Worm (Caenorhabditis elegans): Measurements from ENCODE around the gene rpl-36.

The rpl-36 gene

ce11 chrIII:7162065-7162762 lies 17.8 kb upstream of the rpl-36 start, which contains the start of the genes syf-2 and K04G7.1 (continued):
- no peak for TF ChIP-seq lsy-27 (tag; optimal IDR thresholded peaks at IDR 0.05; ENCODE audit: borderline replicate concordance, insufficient read depth)
- TF ChIP-seq Y53F4B.3 (GFP tag; IDR thresholded peaks at IDR 0.05), result no peak
- TF ChIP-seq F49E8.2 (tag; optimal IDR thresholded peaks at IDR 0.05; ENCODE audit: insufficient read depth), result peak; percentile 28
- no peak for TF ChIP-seq bed-1 (GFP tag; IDR thresholded peaks at IDR 0.05)
- TF ChIP-seq lin-26 (GFP tag; IDR thresholded peaks at IDR 0.05), result no peak
- TF ChIP-seq F57A8.1 (GFP tag; optimal IDR thresholded peaks at IDR 0.05), result no peak
- TF ChIP-seq ceh-40 (GFP tag; IDR thresholded peaks at IDR 0.05), result no peak
- peak; percentile 26 for TF ChIP-seq gei-17 (GFP tag; optimal IDR thresholded peaks at IDR 0.05)
- peak; percentile 73; the same call in 1 of the 2 replicates for TF ChIP-seq C06A6.2 (GFP tag; conservative IDR thresholded peaks at IDR 0.05)
- peak; percentile 95 for TF ChIP-seq dox-1 (GFP tag; IDR thresholded peaks at IDR 0.05)
- TF ChIP-seq aptf-2 (GFP tag; conservative IDR thresholded peaks at IDR 0.05), result no peak
- TF ChIP-seq ama-1 (optimal IDR thresholded peaks at IDR 0.05), result no peak
- TF ChIP-seq ama-1 (GFP tag; optimal IDR thresholded peaks at IDR 0.05), result no peak
- no peak for TF ChIP-seq Y67H2A.10 (GFP tag; conservative IDR thresholded peaks at IDR 0.05)
- peak; percentile 52 for TF ChIP-seq snpc-3.4 (tag; optimal IDR thresholded peaks at IDR 0.05)
- peak; percentile 39 to 93 (median 45) for TF ChIP-seq lin-35 (GFP tag; optimal IDR thresholded peaks at IDR 0.05)
- no peak for TF ChIP-seq mxl-1 (tag; optimal IDR thresholded peaks at IDR 0.05)
- peak; percentile 69 for TF ChIP-seq ceh-27 (GFP tag; optimal IDR thresholded peaks at IDR 0.05)
- TF ChIP-seq Y53G8AR.9 (GFP tag; conservative IDR thresholded peaks at IDR 0.05), result peak; percentile 78
- TF ChIP-seq attf-6 (GFP tag; IDR thresholded peaks at IDR 0.05), result no peak
- TF ChIP-seq ceh-91 (GFP tag; IDR thresholded peaks at IDR 0.05), result peak; percentile 72; the same call in 1 of the 2 replicates
- TF ChIP-seq cebp-2 (GFP tag; IDR thresholded peaks at IDR 0.05), result no peak
- no peak for TF ChIP-seq ets-4 (GFP tag; optimal IDR thresholded peaks at IDR 0.05)
- peak; percentile 84; the same call in 1 of the 2 replicates for TF ChIP-seq Y95B8A.8 (GFP tag; IDR thresholded peaks at IDR 0.05)
- TF ChIP-seq Y56A3A.18 (GFP tag; IDR thresholded peaks at IDR 0.05), result no peak
- TF ChIP-seq him-1 (tag; optimal IDR thresholded peaks at IDR 0.05), result peak; percentile 32
- TF ChIP-seq die-1 (tag; optimal IDR thresholded peaks at IDR 0.05), result no peak
- TF ChIP-seq attf-3 (GFP tag; conservative IDR thresholded peaks at IDR 0.05), result peak; percentile 79
- TF ChIP-seq lir-1 (GFP tag; conservative IDR thresholded peaks at IDR 0.05), result peak; percentile 85
- no peak for TF ChIP-seq F55B11.4 (tag; optimal IDR thresholded peaks at IDR 0.05; ENCODE audit: borderline replicate concordance, insufficient read depth)
- TF ChIP-seq F57C9.4 (tag; optimal IDR thresholded peaks at IDR 0.05), result no peak
- peak; percentile 51 for TF ChIP-seq ztf-26 (tag; optimal IDR thresholded peaks at IDR 0.05)
- no peak for TF ChIP-seq T07F8.4 (tag; optimal IDR thresholded peaks at IDR 0.05)
- TF ChIP-seq fkh-3 (tag; optimal IDR thresholded peaks at IDR 0.05), result no peak
- TF ChIP-seq nhr-179 (tag; optimal IDR thresholded peaks at IDR 0.05), result no peak
- TF ChIP-seq pha-4 (tag; optimal IDR thresholded peaks at IDR 0.05), result peak; percentile 92
- peak; percentile 100 for TF ChIP-seq madf-3 (GFP tag; IDR thresholded peaks at IDR 0.05)
- TF ChIP-seq D2030.7 (GFP tag; IDR thresholded peaks at IDR 0.05), result peak; percentile 86
- peak; percentile 31; the same call in 1 of the 2 replicates for TF ChIP-seq madf-8 (GFP tag; conservative IDR thresholded peaks at IDR 0.05)
- 0 out of 2 replicates have a peak, but pooled peaks have one; percentile 64 for TF ChIP-seq Y79H2A.3 (GFP tag; conservative IDR thresholded peaks at IDR 0.05)
- peak; percentile 12 for TF ChIP-seq somi-1 (GFP tag; optimal IDR thresholded peaks at IDR 0.05)
- TF ChIP-seq attf-5 (GFP tag; optimal IDR thresholded peaks at IDR 0.05), result peak; percentile 97
- peak; percentile 4 for TF ChIP-seq hrde-1 (tag; optimal IDR thresholded peaks at IDR 0.05; ENCODE audit: borderline replicate concordance)
- TF ChIP-seq let-526 (GFP tag; IDR thresholded peaks at IDR 0.05), result no peak
- no peak for TF ChIP-seq F39B2.1 (GFP tag; IDR thresholded peaks at IDR 0.05)
- TF ChIP-seq tlf-1 (GFP tag; optimal IDR thresholded peaks at IDR 0.05), result peak; percentile 89
